Worm (Caenorhabditis elegans) whole organism, L3 larva: ENCODE measurements around the gene xnd-1.

Experiments
- aly-2 ChIP-seq: fragments of 150-350 bp; optimal IDR thresholded peaks from 2 replicates; lab custom pipeline; 2014; ENCODE audit warnings: missing biosample characterization, missing genetic modification characterization
- egl-27 ChIP-seq: sonication (generic microtip); optimal IDR thresholded peaks from 4 replicates; lab custom pipeline; 2017; ENCODE audit warnings: missing biosample characterization, missing genetic modification reagents, missing genetic modification characterization
- elt-3 ChIP-seq, 3 experiments: fragments of 150-350 bp in 1 of 3; sonication (generic microtip) in 2 of 3; optimal IDR thresholded peaks; 2 replicates in 2 of 3; 4 replicates in 1 of 3; lab custom pipeline; 2014 to 2017; ENCODE audit warnings: missing biosample characterization in 3 of 3, missing genetic modification characterization in 3 of 3
- fkh-10 ChIP-seq: sonication (generic microtip); optimal IDR thresholded peaks from 2 replicates; lab custom pipeline; 2017; ENCODE audit warnings: missing biosample characterization, missing genetic modification reagents, missing genetic modification characterization
- fos-1 ChIP-seq: fragments of 150-350 bp; optimal IDR thresholded peaks from 2 replicates; lab custom pipeline; 2014; ENCODE audit warnings: missing biosample characterization, missing genetic modification characterization
- jun-1 ChIP-seq: fragments of 150-350 bp; optimal IDR thresholded peaks from 2 replicates; lab custom pipeline; 2014; ENCODE audit warnings: missing biosample characterization, missing genetic modification reagents, missing genetic modification characterization
- nhr-12 ChIP-seq: fragments of 150-350 bp; optimal IDR thresholded peaks from 2 replicates; lab custom pipeline; 2014; ENCODE audit warnings: missing biosample characterization, missing genetic modification characterization
- nhr-76 ChIP-seq: fragments of 150-350 bp; sonication (generic microtip); optimal IDR thresholded peaks from 5 replicates; lab custom pipeline; 2014; ENCODE audit warnings: missing biosample characterization, missing genetic modification characterization
- skn-1 ChIP-seq: fragments of 150-350 bp; optimal IDR thresholded peaks from 2 replicates; lab custom pipeline; 2014; ENCODE audit warnings: missing biosample characterization, missing genetic modification characterization
- unc-62 ChIP-seq: fragments of 150-350 bp; sonication (generic microtip); optimal IDR thresholded peaks from 4 replicates; lab custom pipeline; 2014; ENCODE audit warnings: missing biosample characterization, missing genetic modification reagents, missing genetic modification characterization
- zag-1 ChIP-seq: fragments of 150-350 bp; optimal IDR thresholded peaks from 2 replicates; lab custom pipeline; 2014; ENCODE audit warnings: missing biosample characterization, missing genetic modification characterization
- ztf-11 ChIP-seq: fragments of 150-350 bp; optimal IDR thresholded peaks from 2 replicates; lab custom pipeline; 2014; ENCODE audit warnings: missing biosample characterization, missing genetic modification characterization

- TF ChIP-seq fos-1 (tag; lab: Kevin White, UChicago) = no peak
- peak in 1 of 3 experiments; percentile 25 for TF ChIP-seq elt-3 (tag; optimal IDR thresholded peaks at IDR 0.05; lab: Kevin White, UChicago)
- TF ChIP-seq unc-62 (GFP tag; lab: Kevin White, UChicago) = no peak
- TF ChIP-seq fkh-10 (GFP tag; lab: Kevin White, UChicago) = peak; percentile 38
- no peak for TF ChIP-seq zag-1 (tag; lab: Kevin White, UChicago)
- no peak for TF ChIP-seq ztf-11
- no peak for TF ChIP-seq nhr-76 (tag; lab: Kevin White, UChicago)
- TF ChIP-seq skn-1 (tag; lab: Kevin White, UChicago) = peak; percentile 8
- peak; percentile 54 for TF ChIP-seq jun-1 (tag; lab: Kevin White, UChicago)
- TF ChIP-seq aly-2 (tag; lab: Kevin White, UChicago) = no peak
- no peak for TF ChIP-seq nhr-12 (tag; lab: Kevin White, UChicago)
- no peak for TF ChIP-seq egl-27 (tag; lab: Kevin White, UChicago)
These were observed 747 bp upstream of the xnd-1 start, which contains the start of gene madf-11 for ce11 chrIII:5603439-5603986.
